Worm (Caenorhabditis elegans): ENCODE results near the gene C30G12.6.

DNA sequence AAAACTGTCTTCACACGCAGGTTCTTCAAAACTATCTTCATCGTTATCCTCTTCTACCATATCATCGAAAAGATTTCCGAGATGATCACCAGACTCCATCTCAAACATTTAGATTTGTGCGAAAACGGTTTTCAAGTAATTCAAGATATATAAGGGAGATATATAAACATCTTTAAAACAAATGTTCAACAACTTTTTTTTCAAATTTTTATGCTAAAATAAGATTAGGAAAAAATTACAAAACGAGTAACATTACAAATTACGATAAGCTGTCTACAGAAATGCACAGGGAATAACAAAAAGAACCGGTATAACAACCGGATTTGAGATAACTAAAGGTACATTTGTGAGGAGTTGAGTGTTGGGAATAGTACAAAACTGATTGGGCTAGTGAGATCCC is at the start of gene C30G12.6:
- TF ChIP-seq snpc-4 (tag; optimal IDR thresholded peaks at IDR 0.05) (no peak), elt-3 (tag; optimal IDR thresholded peaks at IDR 0.05) (no peak), pha-4 (tag; optimal IDR thresholded peaks at IDR 0.05) (no peak), mep-1 (tag; optimal IDR thresholded peaks at IDR 0.05) (no peak)
